Worm (Caenorhabditis elegans): Measurements from ENCODE around the gene F41E7.2.

DNA sequence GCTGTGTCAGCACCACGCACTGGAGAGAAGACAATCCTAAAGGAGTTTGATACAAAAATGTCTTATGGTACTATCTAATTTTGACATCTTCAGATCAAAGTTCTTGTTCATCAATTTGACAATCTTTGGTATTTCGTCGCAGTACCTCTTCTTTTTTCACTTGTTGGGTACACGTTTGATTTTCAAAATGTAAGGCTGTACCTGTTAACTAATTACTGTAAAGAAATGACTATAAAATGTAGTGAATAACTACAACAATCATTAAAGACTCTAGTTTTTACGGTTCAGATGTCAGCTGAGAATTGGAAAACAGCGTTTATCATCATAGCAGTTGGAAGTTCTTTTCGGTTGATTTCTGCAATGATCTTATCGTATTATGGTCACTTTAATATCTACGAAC, 3.6 kb downstream of the F41E7.2 start:
- TF ChIP-seq him-1 (tag; optimal IDR thresholded peaks at IDR 0.05) (no peak), W03F9.2 (tag; optimal IDR thresholded peaks at IDR 0.05) (no peak)

Measured in whole organism, L4/young adult.